Worm (Caenorhabditis elegans) whole organism, dauer: ENCODE measurements around the gene Y27F2A.9.
"Not testable (repeated sequence)": the region's sequence is repeated elsewhere in the genome, so short reads cannot be mapped to it uniquely, and the experiment has no call there.

Experiments used
- unc-62 ChIP-seq: sonication (generic microtip); optimal IDR thresholded peaks from 2 replicates; lab custom pipeline; 2017; ENCODE audit warnings: missing biosample characterization, missing genetic modification reagents, missing genetic modification characterization

Y27F2A.9 gene

ce11 chrII:3203415-3203814 is 12.0 kb upstream of the Y27F2A.9 start, which contains the start of gene sri-50:
Gene sri-50 (plus strand): TSS chrII:3203715.
- TF ChIP-seq unc-62 (GFP tag; lab: Kevin White, UChicago): no peak

ce11 chrII:3202519-3202918 is 11.1 kb upstream of the Y27F2A.9 start, which contains the start of gene sri-53:
Gene sri-53 (minus strand): TSS chrII:3202619.
- TF ChIP-seq unc-62 (GFP tag; lab: Kevin White, UChicago): no peak

ce11 chrII:3201242-3201641 is 9.8 kb upstream of the Y27F2A.9 start, which contains the start of gene sri-48:
Gene sri-48 (minus strand): TSS chrII:3201342.
- not testable (repeated sequence) for TF ChIP-seq unc-62 (GFP tag; lab: Kevin White, UChicago)

ce11 chrII:3198998-3199397 is 7.6 kb upstream of the Y27F2A.9 start, which contains the start of gene sri-51:
Gene sri-51 (minus strand): TSS chrII:3199098.
- no peak for TF ChIP-seq unc-62 (GFP tag; lab: Kevin White, UChicago)

- no peak for TF ChIP-seq unc-62 (GFP tag; lab: Kevin White, UChicago)
These were observed 5.5 kb upstream of the Y27F2A.9 start, which contains the start of gene gcy-15 for ce11 chrII:3196966-3197365. Gene gcy-15 (minus strand): TSS chrII:3197066.

ce11 chrII:3195739-3196138 is 4.3 kb upstream of the Y27F2A.9 start:
- TF ChIP-seq unc-62 (GFP tag; lab: Kevin White, UChicago): no peak

ce11 chrII:3189038-3189437 is 2.4 kb downstream of the Y27F2A.9 start, which contains the start of gene Y27F2A.11:
Gene Y27F2A.11 (plus strand): TSS chrII:3189338.
- not testable (repeated sequence) for TF ChIP-seq unc-62 (GFP tag; lab: Kevin White, UChicago)

- TF ChIP-seq unc-62 (GFP tag; lab: Kevin White, UChicago): no peak
These were observed 5.6 kb downstream of the Y27F2A.9 start for ce11 chrII:3185848-3186247.

ce11 chrII:3184858-3185257 is 6.6 kb downstream of the Y27F2A.9 start, which contains the start of gene sri-78:
Gene sri-78 (plus strand): TSS chrII:3185158.
- not testable (repeated sequence) for TF ChIP-seq unc-62 (GFP tag; lab: Kevin White, UChicago)

ce11 chrII:3183300-3183840 is 8.1 kb downstream of the Y27F2A.9 start, which contains the start of the genes Y27F2A.6 and Y27F2A.8:
Gene Y27F2A.6 (minus strand): TSS chrII:3183400.
Gene Y27F2A.8 (plus strand): TSS chrII:3183790.
- not testable (repeated sequence) for TF ChIP-seq unc-62 (GFP tag; lab: Kevin White, UChicago)

ce11 chrII:3177663-3178062 is 13.8 kb downstream of the Y27F2A.9 start, which contains the start of gene sri-40:
Gene sri-40 (plus strand): TSS chrII:3177963.
- TF ChIP-seq unc-62 (GFP tag; lab: Kevin White, UChicago): not testable (repeated sequence)

ce11 chrII:3172176-3172575 is 19.3 kb downstream of the Y27F2A.9 start, which contains the start of gene Y27F2A.10:
Gene Y27F2A.10 (minus strand): TSS chrII:3172276.
- no peak for TF ChIP-seq unc-62 (GFP tag; lab: Kevin White, UChicago)

- no peak for TF ChIP-seq unc-62 (GFP tag; lab: Kevin White, UChicago)
These were observed 21.4 kb downstream of the Y27F2A.9 start, which contains the start of gene fbxc-55 for ce11 chrII:3170089-3170488. Gene fbxc-55 (minus strand): TSS chrII:3170189.

ce11 chrII:3158985-3159384 is 32.5 kb downstream of the Y27F2A.9 start, which contains the start of gene sri-34:
Gene sri-34 (minus strand): TSS chrII:3159085.
- no peak for TF ChIP-seq unc-62 (GFP tag; lab: Kevin White, UChicago)

- no peak for TF ChIP-seq unc-62 (GFP tag; lab: Kevin White, UChicago)
These were observed 34.7 kb downstream of the Y27F2A.9 start, which contains the start of gene sri-33 for ce11 chrII:3156749-3157148. Gene sri-33 (minus strand): TSS chrII:3156849.

- no peak for TF ChIP-seq unc-62 (GFP tag; lab: Kevin White, UChicago)
These were observed 37.1 kb downstream of the Y27F2A.9 start, which contains the start of gene sri-32 for ce11 chrII:3154383-3154782. Gene sri-32 (minus strand): TSS chrII:3154483.
